Worm (Caenorhabditis elegans): Measurements from ENCODE around the gene ZK154.5.

ce11 chrX:7739353-7739752 is 48.4 kb downstream of the ZK154.5 start, which contains the start of gene K09F5.1:
- TF ChIP-seq lsy-2 (tag; optimal IDR thresholded peaks at IDR 0.05) (no peak), nhr-2 (tag; optimal IDR thresholded peaks at IDR 0.05) (no peak), mls-2 (tag; optimal IDR thresholded peaks at IDR 0.05) (no peak), ceh-43 (GFP tag; optimal IDR thresholded peaks at IDR 0.05) (no peak), sem-2 (GFP tag; optimal IDR thresholded peaks at IDR 0.05) (no peak), ham-2 (GFP tag; optimal IDR thresholded peaks at IDR 0.05) (no peak), unc-62 (GFP tag; optimal IDR thresholded peaks at IDR 0.05) (no peak), nhr-12 (tag; optimal IDR thresholded peaks at IDR 0.05) (no peak), snpc-4 (tag; optimal IDR thresholded peaks at IDR 0.05) (no peak), nhr-237 (tag; optimal IDR thresholded peaks at IDR 0.05) (no peak)
